Worm (Caenorhabditis elegans): Measurements from ENCODE around the gene glb-1.

DNA sequence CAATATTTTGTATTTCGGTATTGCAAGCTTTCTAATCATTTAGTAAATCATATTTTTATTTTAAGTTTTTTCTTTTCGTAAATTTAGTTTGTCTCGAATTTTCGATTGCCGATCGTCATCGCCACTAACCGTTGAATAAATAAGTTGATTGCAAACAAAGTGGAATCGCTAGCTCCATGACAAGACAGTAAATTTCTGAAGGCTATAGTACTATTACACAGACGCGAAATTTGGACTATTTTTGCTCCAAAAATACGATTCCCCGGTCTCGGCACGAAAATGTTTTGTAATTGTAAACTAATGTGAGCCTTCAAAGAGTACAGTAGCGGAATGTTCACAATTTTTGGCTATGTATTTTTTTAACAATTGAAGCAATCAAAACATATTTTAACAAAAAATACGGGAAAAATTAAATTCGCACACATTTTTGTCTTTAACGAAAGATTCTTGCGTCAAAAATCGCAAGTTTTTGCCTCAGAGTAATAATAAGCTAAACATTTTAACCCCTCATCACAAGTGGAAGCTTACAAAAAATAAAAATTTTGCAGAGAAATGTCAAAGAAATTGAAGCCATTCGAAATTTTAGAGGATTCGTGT is 11.4 kb downstream of the glb-1 start, which contains the start of gene tpk-1:
- TF ChIP-seq F37D6.2 (tag; optimal IDR thresholded peaks at IDR 0.05) = no peak
- TF ChIP-seq lsy-2 (tag; optimal IDR thresholded peaks at IDR 0.05) = no peak
- no peak for TF ChIP-seq unc-62 (GFP tag; optimal IDR thresholded peaks at IDR 0.05 in 1 of 2)
- no peak for TF ChIP-seq unc-62 (tag; optimal IDR thresholded peaks at IDR 0.05)
- no peak for TF ChIP-seq fkh-10 (GFP tag; optimal IDR thresholded peaks at IDR 0.05)
- TF ChIP-seq nhr-11 (tag; optimal IDR thresholded peaks at IDR 0.05) = no peak
- no peak for TF ChIP-seq nhr-6 (tag; optimal IDR thresholded peaks at IDR 0.05)
- no peak for TF ChIP-seq snpc-4 (tag; optimal IDR thresholded peaks at IDR 0.05)
- TF ChIP-seq ztf-11 (tag; optimal IDR thresholded peaks at IDR 0.05) = no peak
- no peak for TF ChIP-seq aha-1 (tag)
- TF ChIP-seq ceh-82 (tag; optimal IDR thresholded peaks at IDR 0.05) = no peak
- TF ChIP-seq zag-1 (tag; optimal IDR thresholded peaks at IDR 0.05) = no peak
